Comparison of ENCODE assay signal across 1 fruit fly cellular context in genomic region chr2L:8196757-8197530, dm6.
TF ChIP-seq lines count a peak whose summit lies in the region.

TSS of gene CG8475 (minus strand) at chr2L:8196918.
TSS of gene CG8460 (plus strand) at chr2L:8197193.

TF ChIP-seq in whole organism, embryonic, 481 proteins besides CTCF, POLR2A, EP300 and RAD21 (continued from another document and continues in another):
- no peak for TF ChIP-seq twi (tag; optimal IDR thresholded peaks at IDR 0.05; lab: Kevin White, UChicago)
- no peak for TF ChIP-seq CG12071 (GFP tag; optimal IDR thresholded peaks at IDR 0.05; lab: Kevin White, UChicago)
- TF ChIP-seq p53 (GFP tag; optimal IDR thresholded peaks at IDR 0.05; lab: Kevin White, UChicago): no peak
- no peak for TF ChIP-seq Dip2 (GFP tag; IDR thresholded peaks at IDR 0.05; lab: Robert Waterston, UW)
- no peak for TF ChIP-seq CG9609 (GFP tag; optimal IDR thresholded peaks at IDR 0.05; lab: Kevin White, UChicago)
- no peak for TF ChIP-seq klu (GFP tag; IDR thresholded peaks at IDR 0.05; lab: Robert Waterston, UW)
- TF ChIP-seq CG18599 (GFP tag; optimal IDR thresholded peaks at IDR 0.05; lab: Kevin White, UChicago): no peak
- TF ChIP-seq Nf-YB (GFP tag; optimal IDR thresholded peaks at IDR 0.05; lab: Kevin White, UChicago): no peak
- no peak for TF ChIP-seq CG8765 (GFP tag; IDR thresholded peaks at IDR 0.05; lab: Robert Waterston, UW)
- TF ChIP-seq Kr (GFP tag; optimal IDR thresholded peaks at IDR 0.05; lab: Kevin White, UChicago): no peak
- no peak for TF ChIP-seq ac (GFP tag; optimal IDR thresholded peaks at IDR 0.05; lab: Kevin White, UChicago)
- TF ChIP-seq CG17612 (GFP tag; IDR thresholded peaks at IDR 0.05; lab: Robert Waterston, UW): no peak
- no peak for TF ChIP-seq CG18476 (GFP tag; optimal IDR thresholded peaks at IDR 0.05; lab: Kevin White, UChicago)
- no peak; the same call in 1 of the 2 replicates for TF ChIP-seq inv (GFP tag; IDR thresholded peaks at IDR 0.05; lab: Robert Waterston, UW; ENCODE audit: partially characterized antibody)
- no peak for TF ChIP-seq cwo (GFP tag; optimal IDR thresholded peaks at IDR 0.05; lab: Kevin White, UChicago)
- TF ChIP-seq ash1 (GFP tag; optimal IDR thresholded peaks at IDR 0.05; lab: Kevin White, UChicago): no peak
- peak; percentile 51 for TF ChIP-seq onecut (GFP tag; IDR thresholded peaks at IDR 0.05; lab: Robert Waterston, UW)
- no peak for TF ChIP-seq CG15601 (tag; optimal IDR thresholded peaks at IDR 0.05; lab: Kevin White, UChicago)
- TF ChIP-seq kni (GFP tag; optimal IDR thresholded peaks at IDR 0.05; lab: Kevin White, UChicago): no peak
- TF ChIP-seq CG15011 (GFP tag; optimal IDR thresholded peaks at IDR 0.05; lab: Kevin White, UChicago): no peak
- TF ChIP-seq NfI (GFP tag; optimal IDR thresholded peaks at IDR 0.05; lab: Kevin White, UChicago): no peak
- no peak for TF ChIP-seq Elba2 (GFP tag; optimal IDR thresholded peaks at IDR 0.05; lab: Kevin White, UChicago)
- TF ChIP-seq CG12659 (GFP tag; optimal IDR thresholded peaks at IDR 0.05; lab: Kevin White, UChicago): no peak
- no peak for TF ChIP-seq gcm (GFP tag; optimal IDR thresholded peaks at IDR 0.05; lab: Kevin White, UChicago)
- TF ChIP-seq CG14441 (GFP tag; IDR thresholded peaks at IDR 0.05; lab: Robert Waterston, UW): no peak
- no peak for TF ChIP-seq cas (GFP tag; IDR thresholded peaks at IDR 0.05; lab: Robert Waterston, UW)
- no peak for TF ChIP-seq CG4404 (GFP tag; IDR thresholded peaks at IDR 0.05; lab: Robert Waterston, UW)
- TF ChIP-seq Blimp-1 (GFP tag; optimal IDR thresholded peaks at IDR 0.05; lab: Kevin White, UChicago): no peak
- no peak for TF ChIP-seq Rfx (GFP tag; IDR thresholded peaks at IDR 0.05; lab: Robert Waterston, UW)
- no peak for TF ChIP-seq ind (GFP tag; optimal IDR thresholded peaks at IDR 0.05; lab: Kevin White, UChicago)
- TF ChIP-seq chm (GFP tag; IDR thresholded peaks at IDR 0.05; lab: Robert Waterston, UW): no peak
- no peak for TF ChIP-seq CG30431 (GFP tag; optimal IDR thresholded peaks at IDR 0.05; lab: Kevin White, UChicago)
- no peak for TF ChIP-seq CG7745 (tag; optimal IDR thresholded peaks at IDR 0.05; lab: Kevin White, UChicago)
- TF ChIP-seq sna (GFP tag; IDR thresholded peaks at IDR 0.05; lab: Robert Waterston, UW; ENCODE audit: partially characterized antibody): no peak
- peak; percentile 4 for TF ChIP-seq Sry-δ (GFP tag; optimal IDR thresholded peaks at IDR 0.05; lab: Kevin White, UChicago)
- no peak for TF ChIP-seq gt (GFP tag; IDR thresholded peaks at IDR 0.05; lab: Robert Waterston, UW)
- no peak for TF ChIP-seq CG17186 (GFP tag; optimal IDR thresholded peaks at IDR 0.05; lab: Kevin White, UChicago)
- TF ChIP-seq CG10321 (GFP tag; IDR thresholded peaks at IDR 0.05; lab: Robert Waterston, UW): no peak
- no peak for TF ChIP-seq ham (GFP tag; IDR thresholded peaks at IDR 0.05; lab: Robert Waterston, UW)
- no peak for TF ChIP-seq GATAe (GFP tag; conservative IDR thresholded peaks at IDR 0.05; lab: Robert Waterston, UW)
- TF ChIP-seq HmgD (GFP tag; optimal IDR thresholded peaks at IDR 0.05; lab: Kevin White, UChicago): no peak
- peak; percentile 89 for TF ChIP-seq CG3995 (GFP tag; optimal IDR thresholded peaks at IDR 0.05; lab: Kevin White, UChicago)
- peak; percentile 45; the same call in 1 of the 4 replicates for TF ChIP-seq Dll (GFP tag; IDR thresholded peaks at IDR 0.05; lab: Robert Waterston, UW; ENCODE audit: partially characterized antibody)
- TF ChIP-seq Side (GFP tag; optimal IDR thresholded peaks at IDR 0.05; lab: Kevin White, UChicago): no peak
- no peak for TF ChIP-seq CG3281 (GFP tag; optimal IDR thresholded peaks at IDR 0.05; lab: Kevin White, UChicago)
- no peak for TF ChIP-seq CkIIα-i1 (GFP tag; IDR thresholded peaks at IDR 0.05; lab: Robert Waterston, UW)
- no peak for TF ChIP-seq CG11695 (GFP tag; IDR thresholded peaks at IDR 0.05; lab: Robert Waterston, UW)
- peak; percentile 18 for TF ChIP-seq Sin3A (optimal IDR thresholded peaks at IDR 0.05; lab: Kevin White, UChicago)
- TF ChIP-seq Stat92E (GFP tag; optimal IDR thresholded peaks at IDR 0.05; lab: Kevin White, UChicago): no peak
- peak; percentile 69 for TF ChIP-seq CG9215 (GFP tag; IDR thresholded peaks at IDR 0.05; lab: Robert Waterston, UW)
- TF ChIP-seq CG32532 (GFP tag; IDR thresholded peaks at IDR 0.05; lab: Robert Waterston, UW): no peak
- TF ChIP-seq Sry-β (GFP tag; optimal IDR thresholded peaks at IDR 0.05; lab: Kevin White, UChicago): no peak
- no peak for TF ChIP-seq CG6683 (GFP tag; optimal IDR thresholded peaks at IDR 0.05; lab: Kevin White, UChicago)
- no peak for TF ChIP-seq h (optimal IDR thresholded peaks at IDR 0.05; lab: Kevin White, UChicago)
- TF ChIP-seq CG16815 (GFP tag; optimal IDR thresholded peaks at IDR 0.05; lab: Kevin White, UChicago): no peak
- no peak for TF ChIP-seq CG10654 (GFP tag; optimal IDR thresholded peaks at IDR 0.05; lab: Kevin White, UChicago)
- no peak for TF ChIP-seq ATbp (GFP tag; optimal IDR thresholded peaks at IDR 0.05; lab: Kevin White, UChicago)
- TF ChIP-seq slp2 (GFP tag; optimal IDR thresholded peaks at IDR 0.05; lab: Kevin White, UChicago): no peak
- peak; percentile 12 for TF ChIP-seq Ets65A (GFP tag; lab: Kevin White, UChicago)
- no peak for TF ChIP-seq CG10274 (GFP tag; optimal IDR thresholded peaks at IDR 0.05; lab: Kevin White, UChicago)
- no peak for TF ChIP-seq jigr1 (GFP tag; IDR thresholded peaks at IDR 0.05; lab: Robert Waterston, UW)
- peak; percentile 51; the same call in 1 of the 2 replicates for TF ChIP-seq MBD-R2 (GFP tag; IDR thresholded peaks at IDR 0.05; lab: Robert Waterston, UW)
- TF ChIP-seq CoRest (tag; optimal IDR thresholded peaks at IDR 0.05; lab: Kevin White, UChicago): no peak
- no peak for TF ChIP-seq Lpt (GFP tag; optimal IDR thresholded peaks at IDR 0.05; lab: Kevin White, UChicago)
- TF ChIP-seq zf30C (GFP tag; optimal IDR thresholded peaks at IDR 0.05; lab: Kevin White, UChicago): no peak
- no peak for TF ChIP-seq CG8478 (optimal IDR thresholded peaks at IDR 0.05; lab: Kevin White, UChicago)
- peak; percentile 50 for TF ChIP-seq CG2116 (GFP tag; optimal IDR thresholded peaks at IDR 0.05; lab: Kevin White, UChicago)
- no peak for TF ChIP-seq CG6854 (GFP tag; optimal IDR thresholded peaks at IDR 0.05; lab: Kevin White, UChicago)
- no peak for TF ChIP-seq HLHmδ (GFP tag; optimal IDR thresholded peaks at IDR 0.05; lab: Kevin White, UChicago)
- TF ChIP-seq caup (GFP tag; optimal IDR thresholded peaks at IDR 0.05; lab: Kevin White, UChicago; ENCODE audit: severe bottlenecking): no peak
- TF ChIP-seq phol (tag; optimal IDR thresholded peaks at IDR 0.05; lab: Kevin White, UChicago): no peak
- TF ChIP-seq gro (GFP tag; optimal IDR thresholded peaks at IDR 0.05; lab: Kevin White, UChicago): no peak
- TF ChIP-seq MTF-1 (GFP tag; optimal IDR thresholded peaks at IDR 0.05; lab: Kevin White, UChicago; ENCODE audit: borderline replicate concordance): no peak
- TF ChIP-seq HmgZ (tag; optimal IDR thresholded peaks at IDR 0.05; lab: Kevin White, UChicago): no peak
- 0 out of 2 replicates have a peak, but pooled peaks have one; percentile 22 for TF ChIP-seq CG3847 (GFP tag; IDR thresholded peaks at IDR 0.05; lab: Robert Waterston, UW)
- TF ChIP-seq CG13296 (GFP tag; optimal IDR thresholded peaks at IDR 0.05; lab: Kevin White, UChicago): no peak
- TF ChIP-seq Dbx (GFP tag; IDR thresholded peaks at IDR 0.05; lab: Robert Waterston, UW): no peak
- TF ChIP-seq CG31224 (GFP tag; IDR thresholded peaks at IDR 0.05; lab: Robert Waterston, UW): no peak
- TF ChIP-seq CG8359 (GFP tag; optimal IDR thresholded peaks at IDR 0.05; lab: Kevin White, UChicago; ENCODE audit: borderline replicate concordance): no peak
- TF ChIP-seq CG9727 (GFP tag; optimal IDR thresholded peaks at IDR 0.05; lab: Kevin White, UChicago): no peak
- no peak for TF ChIP-seq CG6254 (GFP tag; optimal IDR thresholded peaks at IDR 0.05; lab: Kevin White, UChicago)
- TF ChIP-seq CG17359 (tag; optimal IDR thresholded peaks at IDR 0.05; lab: Kevin White, UChicago): no peak
- TF ChIP-seq Hr78 (GFP tag; optimal IDR thresholded peaks at IDR 0.05; lab: Kevin White, UChicago): no peak
- TF ChIP-seq CG12219 (GFP tag; optimal IDR thresholded peaks at IDR 0.05; lab: Kevin White, UChicago): no peak
- no peak for TF ChIP-seq Dfd (GFP tag; optimal IDR thresholded peaks at IDR 0.05; lab: Kevin White, UChicago)
- TF ChIP-seq hkb (optimal IDR thresholded peaks at IDR 0.05; lab: Kevin White, UChicago): no peak
- no peak for TF ChIP-seq hkb (GFP tag; IDR thresholded peaks at IDR 0.05; lab: Robert Waterston, UW)
- TF ChIP-seq CG12236 (GFP tag; optimal IDR thresholded peaks at IDR 0.05; lab: Kevin White, UChicago): no peak
- no peak for TF ChIP-seq CG13123 (GFP tag; optimal IDR thresholded peaks at IDR 0.05; lab: Kevin White, UChicago)
- no peak for TF ChIP-seq Meics (GFP tag; optimal IDR thresholded peaks at IDR 0.05; lab: Kevin White, UChicago)
- no peak for TF ChIP-seq Abd-B (GFP tag; optimal IDR thresholded peaks at IDR 0.05; lab: Kevin White, UChicago)
- peak; percentile 32 for TF ChIP-seq trem (tag; optimal IDR thresholded peaks at IDR 0.05; lab: Kevin White, UChicago)
- peak; percentile 66 for TF ChIP-seq CG13287 (GFP tag; IDR thresholded peaks at IDR 0.05; lab: Robert Waterston, UW; ENCODE audit: partially characterized antibody)
- peak; percentile 35; the same call in 1 of the 2 replicates for TF ChIP-seq amos (GFP tag; IDR thresholded peaks at IDR 0.05; lab: Robert Waterston, UW; ENCODE audit: partially characterized antibody)
- TF ChIP-seq Nf-YA (GFP tag; IDR thresholded peaks at IDR 0.05; lab: Robert Waterston, UW): no peak
- TF ChIP-seq CG7963 (GFP tag; IDR thresholded peaks at IDR 0.05; lab: Robert Waterston, UW; ENCODE audit: partially characterized antibody): no peak
- no peak for TF ChIP-seq bcd (GFP tag; optimal IDR thresholded peaks at IDR 0.05; lab: Kevin White, UChicago)
- peak; percentile 48 for TF ChIP-seq CG10267 (tag; optimal IDR thresholded peaks at IDR 0.05; lab: Kevin White, UChicago)
- no peak for TF ChIP-seq CG8290 (GFP tag; optimal IDR thresholded peaks at IDR 0.05; lab: Kevin White, UChicago)
- TF ChIP-seq CG8290 (tag; optimal IDR thresholded peaks at IDR 0.05; lab: Kevin White, UChicago): no peak
- TF ChIP-seq z (GFP tag; IDR thresholded peaks at IDR 0.05; lab: Robert Waterston, UW): no peak
- TF ChIP-seq Optix (GFP tag; IDR thresholded peaks at IDR 0.05; lab: Robert Waterston, UW): no peak
- no peak for TF ChIP-seq Lim3 (GFP tag; IDR thresholded peaks at IDR 0.05; lab: Robert Waterston, UW)
- TF ChIP-seq pzg (GFP tag; optimal IDR thresholded peaks at IDR 0.05; lab: Kevin White, UChicago): peak; percentile 57
- TF ChIP-seq CG4617 (GFP tag; optimal IDR thresholded peaks at IDR 0.05; lab: Kevin White, UChicago; ENCODE audit: borderline replicate concordance): peak; percentile 15
- TF ChIP-seq E2f2 (GFP tag; IDR thresholded peaks at IDR 0.05; lab: Robert Waterston, UW): peak; percentile 94
- TF ChIP-seq Scr (GFP tag; IDR thresholded peaks at IDR 0.05; lab: Robert Waterston, UW; ENCODE audit: partially characterized antibody): peak; percentile 41
- TF ChIP-seq CHES-1-like (GFP tag; optimal IDR thresholded peaks at IDR 0.05; lab: Kevin White, UChicago): no peak
- no peak for TF ChIP-seq ato (GFP tag; IDR thresholded peaks at IDR 0.05; lab: Robert Waterston, UW; ENCODE audit: partially characterized antibody)
- TF ChIP-seq Six4 (GFP tag; optimal IDR thresholded peaks at IDR 0.05; lab: Kevin White, UChicago): no peak
- peak; percentile 39 for TF ChIP-seq CG9797 (GFP tag; optimal IDR thresholded peaks at IDR 0.05; lab: Kevin White, UChicago)
- no peak for TF ChIP-seq CG7786 (GFP tag; optimal IDR thresholded peaks at IDR 0.05; lab: Kevin White, UChicago)
- TF ChIP-seq lab (GFP tag; optimal IDR thresholded peaks at IDR 0.05; lab: Kevin White, UChicago): no peak
- TF ChIP-seq Hr3 (GFP tag; optimal IDR thresholded peaks at IDR 0.05; lab: Kevin White, UChicago): no peak
- TF ChIP-seq CG2129 (GFP tag; IDR thresholded peaks at IDR 0.05; lab: Robert Waterston, UW; ENCODE audit: partially characterized antibody): no peak
- no peak for TF ChIP-seq CG4820 (GFP tag; optimal IDR thresholded peaks at IDR 0.05; lab: Kevin White, UChicago)
- TF ChIP-seq CG2199 (GFP tag; IDR thresholded peaks at IDR 0.05; lab: Robert Waterston, UW): no peak
- TF ChIP-seq CG7357 (GFP tag; IDR thresholded peaks at IDR 0.05; lab: Robert Waterston, UW): no peak
- no peak for TF ChIP-seq CG11093 (GFP tag; IDR thresholded peaks at IDR 0.05; lab: Robert Waterston, UW)
- no peak for TF ChIP-seq ewg (GFP tag; optimal IDR thresholded peaks at IDR 0.05; lab: Kevin White, UChicago)
- TF ChIP-seq Med (GFP tag; lab: Kevin White, UChicago): peak; percentile 70
- TF ChIP-seq ap (GFP tag; IDR thresholded peaks at IDR 0.05; lab: Robert Waterston, UW): no peak
- no peak for TF ChIP-seq Sox102F (GFP tag; optimal IDR thresholded peaks at IDR 0.05; lab: Kevin White, UChicago)
- TF ChIP-seq HLH4C (GFP tag; IDR thresholded peaks at IDR 0.05; lab: Robert Waterston, UW; ENCODE audit: partially characterized antibody): peak; percentile 47; the same call in 2 of the 3 replicates
- TF ChIP-seq CG12299 (tag; optimal IDR thresholded peaks at IDR 0.05; lab: Kevin White, UChicago): no peak
- no peak for TF ChIP-seq CG17912 (GFP tag; optimal IDR thresholded peaks at IDR 0.05; lab: Kevin White, UChicago)
- TF ChIP-seq CG2712 (tag; optimal IDR thresholded peaks at IDR 0.05; lab: Kevin White, UChicago): no peak
- TF ChIP-seq croc (GFP tag; conservative IDR thresholded peaks at IDR 0.05; lab: Robert Waterston, UW): no peak
- no peak for TF ChIP-seq CG3163 (GFP tag; optimal IDR thresholded peaks at IDR 0.05; lab: Kevin White, UChicago)
- no peak for TF ChIP-seq crol (GFP tag; IDR thresholded peaks at IDR 0.05; lab: Robert Waterston, UW)
- no peak for TF ChIP-seq CG17568 (GFP tag; optimal IDR thresholded peaks at IDR 0.05; lab: Kevin White, UChicago)
- TF ChIP-seq fd96Cb (tag; optimal IDR thresholded peaks at IDR 0.05; lab: Kevin White, UChicago): no peak
- no peak for TF ChIP-seq tx (GFP tag; optimal IDR thresholded peaks at IDR 0.05; lab: Kevin White, UChicago)
- no peak for TF ChIP-seq Ptx1 (GFP tag; IDR thresholded peaks at IDR 0.05; lab: Robert Waterston, UW)
- no peak for TF ChIP-seq oc (tag; optimal IDR thresholded peaks at IDR 0.05; lab: Kevin White, UChicago)
- no peak for TF ChIP-seq CG11723 (GFP tag; optimal IDR thresholded peaks at IDR 0.05; lab: Kevin White, UChicago)
- TF ChIP-seq crp (GFP tag; optimal IDR thresholded peaks at IDR 0.05; lab: Kevin White, UChicago): peak; percentile 33 to 90
- TF ChIP-seq cg (GFP tag; optimal IDR thresholded peaks at IDR 0.05; lab: Kevin White, UChicago): no peak
